Fruit fly (Drosophila melanogaster): ENCODE data around the gene Polr3C.
"Not testable (repeated sequence)": the region's sequence is repeated elsewhere in the genome, so short reads cannot be mapped to it uniquely, and the experiment has no call there.

Polr3C gene

DNA sequence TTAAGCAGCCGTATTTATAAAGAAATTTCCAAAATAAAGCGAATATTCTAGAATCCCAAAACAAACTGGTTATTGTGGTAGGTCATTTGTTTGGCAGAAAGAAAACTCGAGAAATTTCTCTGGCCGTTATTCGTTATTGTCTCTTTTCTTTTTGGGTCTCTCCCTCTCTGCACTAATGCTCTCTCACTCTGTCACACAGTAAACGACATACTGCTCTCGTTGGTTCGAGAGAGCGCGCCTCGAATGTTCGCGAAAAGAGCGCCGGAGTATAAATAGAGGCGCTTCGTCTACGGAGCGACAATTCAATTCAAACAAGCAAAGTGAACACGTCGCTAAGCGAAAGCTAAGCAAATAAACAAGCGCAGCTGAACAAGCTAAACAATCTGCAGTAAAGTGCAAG, 48.6 kb downstream of the Polr3C start, which contains the start of gene Hsp70Bc:
TSS of gene Hsp70Bc (plus strand) at position 301 of the 400 bp plus-strand sequence.
- not testable (repeated sequence) for TF ChIP-seq Crg-1 (GFP tag; optimal IDR thresholded peaks at IDR 0.05); tj (GFP tag; optimal IDR thresholded peaks at IDR 0.05); CG14711 (tag; optimal IDR thresholded peaks at IDR 0.05)
